Worm (Caenorhabditis elegans) whole organism, late embryonic: ENCODE measurements around the gene C16C8.19.
"Not testable (repeated sequence)": the region's sequence is repeated elsewhere in the genome, so short reads cannot be mapped to it uniquely, and the experiment has no call there.

Experiments
- C08G9.2 ChIP-seq: sonication (generic microtip); optimal IDR thresholded peaks from 2 replicates; lab custom pipeline; 2016; ENCODE audit warnings: mild to moderate bottlenecking, missing genetic modification characterization, moderate library complexity, missing compliant biosample characterization
- K09A11.1 ChIP-seq: sonication (generic microtip); optimal IDR thresholded peaks from 2 replicates; lab custom pipeline; 2017; ENCODE audit warnings: antibody characterized with exemption, mild to moderate bottlenecking, missing genetic modification characterization, missing compliant biosample characterization; ENCODE audit not compliant: insufficient read depth
- ahr-1 ChIP-seq: sonication (generic microtip); optimal IDR thresholded peaks from 2 replicates; lab custom pipeline; 2016; ENCODE audit warnings: missing genetic modification characterization, missing compliant biosample characterization
- ama-1 ChIP-seq: fragments of 150-350 bp; optimal IDR thresholded peaks from 2 replicates; lab custom pipeline; 2014
- ceh-14 ChIP-seq: sonication (generic microtip); optimal IDR thresholded peaks from 2 replicates; lab custom pipeline; 2016; ENCODE audit warnings: missing genotype, missing genetic modification characterization, missing compliant biosample characterization
- ceh-18 ChIP-seq: sonication (generic microtip); optimal IDR thresholded peaks from 2 replicates; lab custom pipeline; 2016; ENCODE audit warnings: missing genetic modification characterization, missing compliant biosample characterization
- ceh-30 ChIP-seq: fragments of 150-350 bp; optimal IDR thresholded peaks from 2 replicates; lab custom pipeline; 2014; ENCODE audit warnings: missing biosample characterization, missing genetic modification characterization
- ceh-31 ChIP-seq: sonication (generic microtip); optimal IDR thresholded peaks from 2 replicates; lab custom pipeline; 2016; ENCODE audit warnings: missing genetic modification characterization, missing compliant biosample characterization
- ceh-34 ChIP-seq: sonication (generic microtip); optimal IDR thresholded peaks from 2 replicates; lab custom pipeline; 2016; ENCODE audit warnings: mild to moderate bottlenecking, missing genetic modification characterization, missing compliant biosample characterization
- ceh-45 ChIP-seq: fragments of 200-800 bp; sonication (Bioruptor generic); IDR thresholded peaks from 2 replicates; pipeline ENCODE4 v1.3.6; 2022; ENCODE audit warnings: missing genetic modification reagents, missing genetic modification characterization, missing compliant biosample characterization
- ceh-48 ChIP-seq: sonication (generic microtip); optimal IDR thresholded peaks from 2 replicates; lab custom pipeline; 2016; ENCODE audit warnings: missing genetic modification characterization, inconsistent platforms, missing compliant biosample characterization
- che-1 ChIP-seq: sonication (generic microtip); optimal IDR thresholded peaks from 2 replicates; lab custom pipeline; 2016; ENCODE audit warnings: mild to moderate bottlenecking, missing genetic modification characterization, missing compliant biosample characterization
- dve-1 ChIP-seq: sonication (generic microtip); optimal IDR thresholded peaks from 2 replicates; lab custom pipeline; 2017; ENCODE audit warnings: antibody characterized with exemption, mild to moderate bottlenecking, missing genetic modification characterization, missing compliant biosample characterization
- elt-2 ChIP-seq: sonication (generic microtip); optimal IDR thresholded peaks from 2 replicates; lab custom pipeline; 2016; ENCODE audit warnings: missing genetic modification reagents, missing genetic modification characterization, missing compliant biosample characterization
- elt-4 ChIP-seq: sonication (generic microtip); optimal IDR thresholded peaks from 2 replicates; lab custom pipeline; 2016; ENCODE audit warnings: missing genetic modification characterization, missing compliant biosample characterization
- ets-4 ChIP-seq: sonication (generic microtip); optimal IDR thresholded peaks from 2 replicates; lab custom pipeline; 2016; ENCODE audit warnings: missing genetic modification characterization, missing compliant biosample characterization
- fax-1 ChIP-seq: sonication (generic microtip); optimal IDR thresholded peaks from 2 replicates; lab custom pipeline; 2016; ENCODE audit warnings: missing genotype, missing genetic modification characterization, missing compliant biosample characterization
- gmeb-2 ChIP-seq: sonication (generic microtip); optimal IDR thresholded peaks from 2 replicates; lab custom pipeline; 2016; ENCODE audit warnings: missing genetic modification characterization, inconsistent platforms, missing compliant biosample characterization
- hlh-15 ChIP-seq: sonication (generic microtip); optimal IDR thresholded peaks from 2 replicates; lab custom pipeline; 2016; ENCODE audit warnings: missing genetic modification characterization, missing compliant biosample characterization
- hlh-8 ChIP-seq: sonication (generic microtip); optimal IDR thresholded peaks from 2 replicates; lab custom pipeline; 2016; ENCODE audit warnings: missing genotype, missing genetic modification characterization, missing compliant biosample characterization
- lim-6 ChIP-seq: sonication (generic microtip); optimal IDR thresholded peaks from 2 replicates; lab custom pipeline; 2016; ENCODE audit warnings: missing genetic modification characterization, missing compliant biosample characterization
- lin-11 ChIP-seq: fragments of 200-800 bp; sonication (Bioruptor generic); optimal IDR thresholded peaks from 2 replicates; lab custom pipeline; 2018; ENCODE audit warnings: mild to moderate bottlenecking, missing genetic modification characterization, missing compliant biosample characterization
- madf-2 ChIP-seq: sonication (generic microtip); optimal IDR thresholded peaks from 2 replicates; lab custom pipeline; 2017; ENCODE audit warnings: missing genetic modification characterization, missing compliant biosample characterization
- nfya-1 ChIP-seq: sonication (generic microtip); optimal IDR thresholded peaks from 2 replicates; lab custom pipeline; 2017; ENCODE audit warnings: missing genetic modification characterization, mild to moderate bottlenecking, missing compliant biosample characterization, antibody characterized with exemption, moderate library complexity
- nhr-11 ChIP-seq: fragments of 150-350 bp; optimal IDR thresholded peaks from 2 replicates; lab custom pipeline; 2014; ENCODE audit warnings: missing biosample characterization, missing genetic modification characterization
- nhr-232 ChIP-seq: sonication (generic microtip); optimal IDR thresholded peaks from 2 replicates; lab custom pipeline; 2016; ENCODE audit warnings: missing genetic modification characterization, missing compliant biosample characterization
- npax-4 ChIP-seq: sonication (generic microtip); optimal IDR thresholded peaks from 2 replicates; lab custom pipeline; 2016; ENCODE audit warnings: missing genetic modification characterization, missing compliant biosample characterization
- pag-3 ChIP-seq: sonication (generic microtip); optimal IDR thresholded peaks from 2 replicates; lab custom pipeline; 2016; ENCODE audit warnings: missing compliant biosample characterization, missing genetic modification characterization, borderline replicate concordance
- pax-1 ChIP-seq: fragments of 150-350 bp; optimal IDR thresholded peaks from 2 replicates; lab custom pipeline; 2014; ENCODE audit warnings: missing biosample characterization, missing genetic modification characterization
- pha-4 ChIP-seq: fragments of 150-350 bp; optimal IDR thresholded peaks from 2 replicates; lab custom pipeline; 2018; ENCODE audit warnings: missing biosample characterization, missing genetic modification reagents, missing genetic modification characterization
- ref-2 ChIP-seq: sonication (generic microtip); optimal IDR thresholded peaks from 2 replicates; lab custom pipeline; 2016; ENCODE audit warnings: missing genetic modification characterization, missing compliant biosample characterization
- rnt-1 ChIP-seq: sonication (generic microtip); optimal IDR thresholded peaks from 2 replicates; lab custom pipeline; 2016; ENCODE audit warnings: missing genetic modification characterization, missing compliant biosample characterization
- sdc-2 ChIP-seq: sonication (generic microtip); optimal IDR thresholded peaks from 2 replicates; lab custom pipeline; 2016; ENCODE audit warnings: missing genotype, missing genetic modification characterization, missing compliant biosample characterization
- sox-2 ChIP-seq: fragments of 200-800 bp; sonication (Bioruptor generic); IDR thresholded peaks from 2 replicates; pipeline ENCODE4 v1.3.6; 2022; ENCODE audit warnings: missing genetic modification reagents, missing genetic modification characterization, missing compliant biosample characterization
- sox-4 ChIP-seq: sonication (generic microtip); optimal IDR thresholded peaks from 2 replicates; lab custom pipeline; 2017; ENCODE audit warnings: mild to moderate bottlenecking, missing genetic modification characterization, inconsistent platforms, missing compliant biosample characterization
- syd-9 ChIP-seq: sonication (generic microtip); optimal IDR thresholded peaks from 2 replicates; lab custom pipeline; 2016; ENCODE audit warnings: mild to moderate bottlenecking, missing genetic modification characterization, moderate library complexity, missing compliant biosample characterization
- tbx-2 ChIP-seq: sonication (generic microtip); optimal IDR thresholded peaks from 2 replicates; lab custom pipeline; 2016; ENCODE audit warnings: missing genetic modification characterization, missing compliant biosample characterization
- tbx-7 ChIP-seq: sonication (generic microtip); optimal IDR thresholded peaks from 2 replicates; lab custom pipeline; 2016; ENCODE audit warnings: missing genotype, missing genetic modification characterization, missing compliant biosample characterization
- ttx-3 ChIP-seq: sonication (generic microtip); optimal IDR thresholded peaks from 2 replicates; lab custom pipeline; 2016; ENCODE audit warnings: missing genetic modification reagents, missing genetic modification characterization, missing compliant biosample characterization
- ztf-16 ChIP-seq: sonication (generic microtip); optimal IDR thresholded peaks from 2 replicates; lab custom pipeline; 2017; ENCODE audit warnings: missing genetic modification characterization, missing compliant biosample characterization

Gene C16C8.19

ce11 chrII:3482231-3482630 lies 23.9 kb downstream of the C16C8.19 start, which contains the start of gene smu-2 (continued):
- TF ChIP-seq nfya-1, result peak; percentile 33
- no peak for TF ChIP-seq gmeb-2 (tag; lab: Kevin White, UChicago)
- peak; percentile 86 for TF ChIP-seq ets-4 (tag; lab: Kevin White, UChicago)
- no peak for TF ChIP-seq syd-9 (tag; lab: Kevin White, UChicago)

DNA sequence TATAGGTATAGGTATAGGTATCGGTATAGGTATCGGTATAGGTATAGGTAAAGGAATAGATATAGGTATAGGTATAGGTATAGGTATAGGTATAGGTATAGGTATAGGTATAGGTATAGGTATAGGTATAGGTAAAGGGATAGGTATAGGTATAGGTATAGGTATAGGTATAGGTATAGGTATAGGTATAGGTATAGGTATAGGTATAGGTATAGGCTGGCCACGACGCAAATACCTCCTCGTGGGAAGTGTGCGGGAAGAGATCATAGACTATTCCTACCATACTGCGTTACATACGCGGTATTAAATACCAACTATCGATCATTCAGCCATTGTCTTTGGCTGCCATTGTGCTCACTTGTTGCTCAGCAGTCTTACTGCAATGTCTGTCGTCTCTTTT lies 32.5 kb downstream of the C16C8.19 start, which contains the start of gene fbxb-112:
TSS of gene fbxb-112 (plus strand) at position 301 of the 400 bp plus-strand sequence.
- TF ChIP-seq K09A11.1; lin-11 (tag; lab: Kevin White, UChicago); madf-2 (tag; lab: Kevin White, UChicago): not testable (repeated sequence)

- TF ChIP-seq ztf-16 (tag; lab: Kevin White, UChicago) (no peak), pha-4 (no peak), elt-2 (tag; lab: Kevin White, UChicago) (peak; percentile 35), ceh-34 (tag; lab: Kevin White, UChicago) (no peak)
Measured at ce11 chrII:3499386-3499785, 41.1 kb downstream of the C16C8.19 start, which contains the start of gene Y49F6B.9. Gene Y49F6B.9, minus strand, starts transcription at chrII:3499387.

DNA sequence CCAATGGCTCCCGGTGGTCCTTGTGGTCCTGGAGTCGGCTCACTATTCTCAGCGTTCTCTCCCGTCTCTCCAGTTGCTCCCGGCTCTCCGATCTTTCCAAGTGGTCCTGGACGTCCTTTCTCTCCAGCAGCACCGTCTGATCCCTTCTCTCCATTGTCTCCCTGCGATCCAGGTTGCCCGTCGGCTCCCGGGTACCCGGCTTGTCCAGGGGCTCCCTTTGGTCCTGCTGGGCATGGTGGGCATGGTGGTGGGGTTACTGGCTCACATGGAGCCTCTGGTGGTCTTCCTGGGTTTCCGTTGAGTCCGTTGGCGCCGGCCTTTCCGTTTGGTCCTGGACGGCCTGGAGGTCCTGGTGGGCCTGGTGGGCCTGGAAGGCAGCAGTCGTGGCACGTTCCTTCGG lies 42.1 kb downstream of the C16C8.19 start:
- TF ChIP-seq pax-1 (tag; lab: Kevin White, UChicago) (no peak), C08G9.2 (peak; percentile 14), ceh-18 (tag; lab: Kevin White, UChicago) (no peak)

ce11 chrII:3502011-3502410 lies 43.7 kb downstream of the C16C8.19 start:
- TF ChIP-seq ama-1 (no peak), dve-1 (tag; lab: Kevin White, UChicago) (no peak), ceh-45 (GFP tag; lab: Robert Waterston, UW) (0 out of 2 replicates have a peak, but pooled peaks have one; percentile 6)
- TF ChIP-seq, all 69 proteins: peak for 1

DNA sequence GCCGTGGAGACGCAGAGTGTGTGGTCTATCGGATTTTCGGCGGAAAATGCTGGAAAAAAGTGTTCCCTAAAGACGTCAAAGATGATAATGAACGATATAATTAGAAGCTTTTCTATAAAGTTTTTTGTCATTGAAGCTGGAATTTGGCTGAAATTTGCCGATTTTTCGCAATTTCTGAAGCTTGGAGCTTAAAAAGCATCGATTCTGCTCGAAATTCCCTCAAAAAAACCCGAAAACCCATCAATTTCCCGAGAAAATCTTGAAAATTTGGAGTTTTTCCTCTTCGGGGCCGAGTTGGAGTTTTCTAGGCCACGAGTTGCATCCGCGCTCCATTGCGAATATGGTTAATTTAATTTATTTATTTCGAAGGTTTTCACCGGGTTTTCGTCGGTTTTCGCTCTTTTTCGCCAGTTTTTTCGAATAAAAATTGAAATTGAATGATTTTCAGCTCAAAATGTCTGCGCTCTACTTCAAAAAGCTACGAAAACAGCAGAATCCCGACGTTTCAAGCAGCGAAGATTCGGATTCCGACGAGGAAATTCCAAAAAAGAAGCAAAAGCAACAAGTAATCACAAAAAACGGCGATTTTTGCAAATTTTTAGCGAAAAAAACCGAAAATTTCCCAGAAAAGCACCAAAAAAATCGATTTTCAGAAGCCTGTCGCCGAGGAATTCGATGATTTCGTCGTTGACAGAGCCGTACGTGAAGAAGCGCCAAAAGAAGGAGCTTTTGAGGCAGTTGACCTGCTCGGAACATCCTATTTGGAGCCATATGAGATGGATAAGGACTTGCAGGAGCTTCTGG lies 44.4 kb downstream of the C16C8.19 start, which contains the start of the genes col-71 and Y49F6B.2:
TSS of gene col-71 (minus strand) at position 51 of the 804 bp plus-strand sequence.
TSS of gene Y49F6B.2 (plus strand) at position 449 of the 804 bp plus-strand sequence.
- TF ChIP-seq che-1 (tag; lab: Kevin White, UChicago) (peak; percentile 22), ttx-3 (tag; lab: Kevin White, UChicago) (peak; percentile 49), sox-2 (no peak), fax-1 (tag; lab: Kevin White, UChicago) (peak; percentile 70), elt-2 (tag; lab: Kevin White, UChicago) (peak; percentile 67), ahr-1 (tag; lab: Kevin White, UChicago) (peak; percentile 58), npax-4 (tag; lab: Kevin White, UChicago) (no peak), nhr-232 (no peak), gmeb-2 (tag; lab: Kevin White, UChicago) (peak; percentile 30), nhr-11 (tag; lab: Kevin White, UChicago) (no peak), tbx-7 (tag; lab: Kevin White, UChicago) (peak; percentile 84), elt-4 (tag; lab: Kevin White, UChicago) (no peak), ceh-30 (tag; lab: Kevin White, UChicago) (peak; percentile 53), pag-3 (tag; lab: Kevin White, UChicago) (no peak), ceh-48 (tag; lab: Kevin White, UChicago) (no peak), ceh-14 (tag; lab: Kevin White, UChicago) (peak; percentile 89), sox-4 (no peak), hlh-15 (tag; lab: Kevin White, UChicago) (peak; percentile 1), lim-6 (peak; percentile 63), sdc-2 (tag; lab: Kevin White, UChicago) (no peak), nfya-1 (peak; percentile 32), dve-1 (tag; lab: Kevin White, UChicago) (no peak), ceh-31 (tag; lab: Kevin White, UChicago) (peak; percentile 96), ama-1 (no peak), tbx-2 (peak; percentile 83), K09A11.1 (no peak), rnt-1 (peak; percentile 73), syd-9 (tag; lab: Kevin White, UChicago) (no peak), hlh-8 (tag; lab: Kevin White, UChicago) (peak; percentile 60), ets-4 (tag; lab: Kevin White, UChicago) (peak; percentile 88), madf-2 (tag; lab: Kevin White, UChicago) (no peak), lin-11 (tag; lab: Kevin White, UChicago) (no peak), ref-2 (tag; lab: Kevin White, UChicago) (peak; percentile 76), ztf-16 (tag; lab: Kevin White, UChicago) (peak; percentile 48)
